Worm (Caenorhabditis elegans): ENCODE data around the gene Y75B8A.23.
A peak's percentile ranks its signal among the peaks of the same experiment; 100 is the strongest.

- TF ChIP-seq ztf-29 (GFP tag; IDR thresholded peaks at IDR 0.05) (no peak), cog-1 (tag; optimal IDR thresholded peaks at IDR 0.05) (no peak), ref-1 (GFP tag; conservative IDR thresholded peaks at IDR 0.05) (no peak), flt-1 (GFP tag; IDR thresholded peaks at IDR 0.05) (0 out of 2 replicates have a peak, but pooled peaks have one; percentile 18), med-1 (GFP tag; optimal IDR thresholded peaks at IDR 0.05; ENCODE audit: insufficient read depth) (no peak), klf-2 (GFP tag; conservative IDR thresholded peaks at IDR 0.05) (no peak)
These were observed 23.2 kb downstream of the Y75B8A.23 start, which contains the start of the genes Y75B8A.24 and Y75B8A.25 for ce11 chrIII:12273598-12274090.

Data from whole organism, midembryonic.